Fruit fly (Drosophila melanogaster) whole organism, embryonic: ENCODE measurements around the gene Fign.

Source experiments
- CG11247 ChIP-seq: fragments of 200-800 bp; sonication (Bioruptor generic); IDR thresholded peaks from 2 replicates; pipeline ENCODE4 v1.3.6; 2022; ENCODE audit warnings: missing biosample characterization, missing genetic modification characterization
- CG12071 ChIP-seq: fragments of 200-800 bp; sonication (Bioruptor generic); optimal IDR thresholded peaks from 3 replicates; lab custom pipeline; 2018; ENCODE audit warnings: missing biosample characterization, mild to moderate bottlenecking, missing genetic modification characterization
- CG12219 ChIP-seq: fragments of 200-800 bp; sonication (Bioruptor generic); optimal IDR thresholded peaks from 3 replicates; lab custom pipeline; 2018; ENCODE audit warnings: missing biosample characterization, mild to moderate bottlenecking, missing genetic modification characterization
- CG12391 ChIP-seq: fragments of 200-800 bp; sonication (Bioruptor generic); optimal IDR thresholded peaks from 3 replicates; lab custom pipeline; 2018; ENCODE audit warnings: missing biosample characterization, mild to moderate bottlenecking, missing genetic modification characterization, moderate library complexity
- CG1647 ChIP-seq: fragments of 200-800 bp; sonication (Bioruptor generic); optimal IDR thresholded peaks from 3 replicates; lab custom pipeline; 2016; ENCODE audit warnings: missing biosample characterization, missing genetic modification characterization
- CG16863 ChIP-seq: fragments of 200-800 bp; sonication (Bioruptor generic); optimal IDR thresholded peaks from 3 replicates; lab custom pipeline; 2016; ENCODE audit warnings: missing biosample characterization, missing genetic modification characterization
- CG17612 ChIP-seq: fragments of 200-800 bp; sonication (Bioruptor generic); IDR thresholded peaks from 2 replicates; pipeline ENCODE4 v1.3.6; 2022; ENCODE audit warnings: missing biosample characterization, missing genetic modification characterization
- CG2712 ChIP-seq: fragments of 200-800 bp; optimal IDR thresholded peaks from 3 replicates; lab custom pipeline; 2019; ENCODE audit warnings: missing biosample characterization, mild to moderate bottlenecking, missing genetic modification characterization, moderate library complexity
- CG2875 ChIP-seq: fragments of 200-800 bp; sonication (Bioruptor generic); optimal IDR thresholded peaks from 2 replicates; lab custom pipeline; 2017; ENCODE audit warnings: missing biosample characterization, mild to moderate bottlenecking, missing genetic modification characterization, missing genetic modification reagents
- CG33557 ChIP-seq: fragments of 200-800 bp; sonication (Bioruptor generic); optimal IDR thresholded peaks from 2 replicates; lab custom pipeline; 2019; ENCODE audit warnings: missing biosample characterization, mild to moderate bottlenecking, missing genetic modification characterization, moderate library complexity
- CG3726 ChIP-seq: fragments of 200-800 bp; sonication (Bioruptor generic); IDR thresholded peaks from 3 replicates; pipeline ENCODE4, ENCODE4 v1.3.6; 2022; ENCODE audit warnings: missing biosample characterization, missing genetic modification characterization
- CG5180 ChIP-seq: fragments of 200-800 bp; sonication (Bioruptor generic); optimal IDR thresholded peaks from 3 replicates; lab custom pipeline; 2017; ENCODE audit warnings: missing biosample characterization, missing genetic modification characterization, mild to moderate bottlenecking, moderate library complexity, missing genetic modification reagents
- CG7556 ChIP-seq: fragments of 200-800 bp; sonication (Bioruptor generic); optimal IDR thresholded peaks from 2 replicates; lab custom pipeline; 2017; ENCODE audit warnings: missing biosample characterization, mild to moderate bottlenecking, missing genetic modification characterization
- CG7745 ChIP-seq: fragments of 200-800 bp; sonication (Bioruptor generic); optimal IDR thresholded peaks from 2 replicates; lab custom pipeline; 2018; ENCODE audit warnings: missing biosample characterization, mild to moderate bottlenecking, missing genetic modification characterization, moderate library complexity
- CG8281 ChIP-seq: fragments of 200-800 bp; sonication (Bioruptor generic); optimal IDR thresholded peaks from 2 replicates; lab custom pipeline; 2018; ENCODE audit warnings: missing biosample characterization, mild to moderate bottlenecking, missing genetic modification characterization, moderate library complexity
- CG8290 ChIP-seq, 3 experiments: fragments of 200-800 bp; sonication (Bioruptor generic); optimal IDR thresholded peaks; 2 replicates each; lab custom pipeline; 2016 to 2019; ENCODE audit warnings: missing biosample characterization in 3 of 3, missing genetic modification characterization in 3 of 3, mild to moderate bottlenecking in 2 of 3, moderate library complexity in 1 of 3
- CG9817 ChIP-seq: fragments of 200-800 bp; sonication (Bioruptor generic); optimal IDR thresholded peaks from 2 replicates; lab custom pipeline; 2018; ENCODE audit warnings: missing biosample characterization, mild to moderate bottlenecking, missing genetic modification characterization, moderate library complexity
- Dip3 ChIP-seq: fragments of 200-800 bp; sonication (Bioruptor generic); optimal IDR thresholded peaks from 3 replicates; lab custom pipeline; 2016; ENCODE audit warnings: missing biosample characterization, missing genetic modification characterization
- Dp ChIP-seq: fragments of 200-800 bp; sonication (Bioruptor generic); optimal IDR thresholded peaks from 2 replicates; lab custom pipeline; 2018; ENCODE audit warnings: missing biosample characterization, mild to moderate bottlenecking, missing genetic modification characterization, moderate library complexity
- HmgD ChIP-seq: fragments of 200-800 bp; sonication (Bioruptor generic); optimal IDR thresholded peaks from 3 replicates; lab custom pipeline; 2016; ENCODE audit warnings: missing biosample characterization, missing genetic modification characterization
- Max ChIP-seq: fragments of 200-800 bp; sonication (Bioruptor generic); optimal IDR thresholded peaks from 2 replicates; lab custom pipeline; 2016; ENCODE audit warnings: missing biosample characterization, mild to moderate bottlenecking, missing genetic modification characterization
- NC2β ChIP-seq: fragments of 200-800 bp; sonication (Bioruptor generic); optimal IDR thresholded peaks from 2 replicates; lab custom pipeline; 2016; ENCODE audit warnings: missing biosample characterization, missing genetic modification characterization
- Six4 ChIP-seq: fragments of 200-800 bp; sonication (Bioruptor generic); optimal IDR thresholded peaks from 2 replicates; lab custom pipeline; 2016; ENCODE audit warnings: missing biosample characterization, missing genetic modification characterization
- Taf1 ChIP-seq: fragments of 200-800 bp; sonication (Bioruptor generic); IDR thresholded peaks from 2 replicates; pipeline ENCODE4 v1.3.6; 2022; ENCODE audit warnings: missing biosample characterization, missing genetic modification characterization
- Trl ChIP-seq, 3 experiments: fragments of >200 bp in 2 of 3; fragments of 200-800 bp in 1 of 3; sonication (Bioruptor generic) in 1 of 3; optimal IDR thresholded peaks; 2 replicates in 1 of 3; 3 replicates in 2 of 3; lab custom pipeline; 2016 to 2017; ENCODE audit warnings: missing biosample characterization in 1 of 3, missing genetic modification characterization in 1 of 3
- Usf ChIP-seq: fragments of 200-800 bp; sonication (Bioruptor generic); optimal IDR thresholded peaks from 2 replicates; lab custom pipeline; 2017; ENCODE audit warnings: missing genotype, missing biosample characterization, missing genetic modification characterization
- Xbp1 ChIP-seq: fragments of 200-800 bp; sonication (Bioruptor generic); optimal IDR thresholded peaks from 3 replicates; lab custom pipeline; 2016; ENCODE audit warnings: missing biosample characterization, mild to moderate bottlenecking, missing genetic modification characterization
- az2 ChIP-seq: fragments of 200-800 bp; sonication (Bioruptor generic); optimal IDR thresholded peaks from 3 replicates; lab custom pipeline; 2016; ENCODE audit warnings: missing biosample characterization, missing genetic modification characterization
- cg ChIP-seq: fragments of 200-800 bp; sonication (Bioruptor generic); optimal IDR thresholded peaks from 3 replicates; lab custom pipeline; 2019; ENCODE audit warnings: missing biosample characterization, mild to moderate bottlenecking, missing genetic modification characterization, moderate library complexity
- corto ChIP-seq: fragments of 200-800 bp; sonication (Bioruptor generic); optimal IDR thresholded peaks from 2 replicates; lab custom pipeline; 2016; ENCODE audit warnings: missing biosample characterization, mild to moderate bottlenecking, missing genetic modification characterization, moderate library complexity
- cwo ChIP-seq: fragments of 200-800 bp; sonication (Bioruptor generic); optimal IDR thresholded peaks from 3 replicates; lab custom pipeline; 2017; ENCODE audit warnings: missing biosample characterization, missing genetic modification characterization, mild to moderate bottlenecking, moderate library complexity, missing genetic modification reagents
- eve ChIP-seq, 2 experiments: fragments of >200 bp; optimal IDR thresholded peaks; 2 replicates each; lab custom pipeline; 2017; ENCODE audit warnings: missing biosample characterization in 2 of 2, missing genetic modification characterization in 2 of 2
- gce ChIP-seq: fragments of 200-800 bp; sonication (Bioruptor generic); IDR thresholded peaks from 3 replicates; pipeline ENCODE4 v1.3.6; 2022; ENCODE audit warnings: missing biosample characterization, missing genetic modification characterization
- gcm ChIP-seq: fragments of 200-800 bp; sonication (Bioruptor generic); optimal IDR thresholded peaks from 2 replicates; lab custom pipeline; 2019; ENCODE audit warnings: missing biosample characterization, mild to moderate bottlenecking, missing genetic modification characterization, moderate library complexity
- grn ChIP-seq: fragments of 200-800 bp; sonication (Bioruptor generic); optimal IDR thresholded peaks from 3 replicates; lab custom pipeline; 2017; ENCODE audit warnings: missing biosample characterization, missing genetic modification characterization
- lola ChIP-seq, 3 experiments: fragments of >200 bp in 2 of 3; fragments of 200-800 bp in 1 of 3; sonication (Bioruptor generic) in 1 of 3; optimal IDR thresholded peaks; 2 replicates each; lab custom pipeline; 2017 to 2019; ENCODE audit warnings: missing biosample characterization in 3 of 3, missing genetic modification characterization in 3 of 3, mild to moderate bottlenecking in 1 of 3, moderate library complexity in 1 of 3
- luna ChIP-seq: fragments of 200-800 bp; sonication (Bioruptor generic); optimal IDR thresholded peaks from 2 replicates; lab custom pipeline; 2016; ENCODE audit warnings: missing biosample characterization, missing genetic modification characterization
- mld ChIP-seq: fragments of 200-800 bp; sonication (Bioruptor generic); IDR thresholded peaks from 3 replicates; pipeline ENCODE4 v1.3.6; 2022; ENCODE audit warnings: missing biosample characterization, missing genetic modification characterization; ENCODE audit not compliant: partially characterized antibody
- nerfin-2 ChIP-seq: fragments of 200-800 bp; sonication (Bioruptor generic); IDR thresholded peaks from 2 replicates; pipeline ENCODE4 v1.3.6; 2022; ENCODE audit warnings: missing biosample characterization, missing genetic modification characterization; ENCODE audit not compliant: partially characterized antibody
- p53 ChIP-seq: fragments of 200-800 bp; sonication (Bioruptor generic); optimal IDR thresholded peaks from 2 replicates; lab custom pipeline; 2016; ENCODE audit warnings: missing biosample characterization, missing genetic modification characterization
- psq ChIP-seq: fragments of 200-800 bp; sonication (Bioruptor generic); optimal IDR thresholded peaks from 2 replicates; lab custom pipeline; 2017; ENCODE audit warnings: missing biosample characterization, missing genetic modification characterization
- sc ChIP-seq, 3 experiments: fragments of >200 bp in 2 of 3; fragments of 200-800 bp in 1 of 3; sonication (Bioruptor generic) in 1 of 3; optimal IDR thresholded peaks; 2 replicates in 2 of 3; 3 replicates in 1 of 3; lab custom pipeline; 2017; ENCODE audit warnings: mild to moderate bottlenecking in 1 of 3, missing biosample characterization in 1 of 3, missing genetic modification characterization in 1 of 3, missing genetic modification reagents in 1 of 3
- tio ChIP-seq: fragments of 200-800 bp; sonication (Bioruptor generic); optimal IDR thresholded peaks from 2 replicates; lab custom pipeline; 2017; ENCODE audit warnings: missing biosample characterization, missing genetic modification characterization, inconsistent platforms
- tup ChIP-seq: fragments of 200-800 bp; sonication (Bioruptor generic); optimal IDR thresholded peaks from 2 replicates; lab custom pipeline; 2016; ENCODE audit warnings: missing biosample characterization, mild to moderate bottlenecking, missing genetic modification characterization, moderate library complexity
- unc-4 ChIP-seq: fragments of 200-800 bp; sonication (Bioruptor generic); IDR thresholded peaks from 2 replicates; pipeline ENCODE4 v1.3.6; 2022; ENCODE audit warnings: missing biosample characterization, missing genetic modification characterization; ENCODE audit not compliant: partially characterized antibody
- unpg ChIP-seq: fragments of 200-800 bp; sonication (Bioruptor generic); optimal IDR thresholded peaks from 3 replicates; lab custom pipeline; 2018; ENCODE audit warnings: missing biosample characterization, mild to moderate bottlenecking, missing genetic modification characterization, moderate library complexity

Gene Fign

DNA sequence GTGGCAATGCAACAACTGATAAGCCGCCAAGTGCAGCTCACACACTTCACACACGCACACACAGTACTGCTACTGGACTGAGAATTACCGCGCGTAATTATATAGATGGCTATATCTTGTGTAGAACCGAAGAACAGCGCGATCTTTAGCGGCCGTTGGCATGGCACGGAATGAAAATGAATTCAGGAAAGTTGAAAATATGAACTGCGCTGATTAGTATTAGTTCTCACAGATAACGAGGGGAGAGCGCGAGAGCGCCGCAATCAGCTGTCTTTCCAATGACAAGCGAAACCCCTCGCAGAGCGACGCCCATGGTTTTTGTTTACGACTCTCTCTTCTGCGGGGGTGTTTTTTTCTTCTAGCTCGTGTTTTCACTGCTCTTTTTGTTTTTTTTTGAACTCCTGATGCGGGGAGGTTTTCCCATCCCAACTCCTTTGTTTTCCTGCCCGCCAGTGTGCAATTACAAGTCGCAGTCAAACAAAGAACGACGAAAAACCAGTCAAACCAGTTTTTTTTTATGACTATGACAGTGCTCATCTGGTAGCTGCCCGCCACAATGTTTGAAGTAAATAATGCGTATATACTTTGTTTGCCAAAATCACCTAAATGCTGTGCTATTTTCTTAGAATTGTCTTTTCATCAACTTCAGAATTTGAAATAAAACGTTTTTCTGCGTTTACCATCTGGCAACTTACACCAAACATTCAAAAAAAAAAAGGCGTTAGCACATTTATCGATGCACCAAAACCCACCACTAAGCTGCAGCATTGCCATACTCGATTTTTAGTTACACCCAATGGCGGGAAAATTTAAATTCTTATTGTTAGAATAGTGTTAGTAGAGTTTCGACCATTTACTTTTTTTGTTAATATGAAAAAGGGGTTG lies 16.5 kb downstream of the Fign start, which contains the start of gene CG9663 (continued):
- TF ChIP-seq CG5180 (GFP tag; lab: Kevin White, UChicago) (no peak), CG9817 (tag; lab: Kevin White, UChicago) (no peak), cwo (peak; percentile 42), unc-4 (GFP tag; lab: Robert Waterston, UW) (no peak), gcm (GFP tag; lab: Kevin White, UChicago) (peak; percentile 53), cg (peak; percentile 67), luna (GFP tag; lab: Kevin White, UChicago) (no peak), Six4 (no peak), tio (GFP tag; lab: Kevin White, UChicago) (no peak), CG12071 (GFP tag; lab: Kevin White, UChicago) (peak; percentile 39), CG11247 (0 out of 2 replicates have a peak, but pooled peaks have one; percentile 10), CG3726 (GFP tag; lab: Robert Waterston, UW) (no peak), CG12391 (peak; percentile 27), CG8281 (tag; lab: Kevin White, UChicago) (no peak), CG1647 (no peak), CG2712 (peak; percentile 33), CG8290 (GFP tag; optimal IDR thresholded peaks at IDR 0.05; lab: Kevin White, UChicago) (no peak), CG8290 (tag; optimal IDR thresholded peaks at IDR 0.05; lab: Kevin White, UChicago) (peak in 1 of 2 experiments; percentile 61), NC2β (peak; percentile 12), corto (GFP tag; lab: Kevin White, UChicago) (peak; percentile 42), p53 (no peak), grn (GFP tag; lab: Kevin White, UChicago) (peak; percentile 87), CG12219 (GFP tag; lab: Kevin White, UChicago) (peak; percentile 14), Usf (GFP tag; lab: Kevin White, UChicago) (no peak), eve (GFP tag; optimal IDR thresholded peaks at IDR 0.05; lab: Kevin White, UChicago) (peak in 1 of 2 experiments; percentile 27), CG16863 (no peak), Dp (peak; percentile 95), Taf1 (GFP tag; lab: Robert Waterston, UW) (0 out of 2 replicates have a peak, but pooled peaks have one; percentile 30), Max (GFP tag; lab: Kevin White, UChicago) (peak; percentile 11), mld (GFP tag; lab: Robert Waterston, UW) (no peak), sc (optimal IDR thresholded peaks at IDR 0.05; lab: Kevin White, UChicago) (no peak), sc (GFP tag; optimal IDR thresholded peaks at IDR 0.05; lab: Kevin White, UChicago) (no peak), az2 (GFP tag; lab: Kevin White, UChicago) (no peak), Trl (optimal IDR thresholded peaks at IDR 0.05; lab: Kevin White, UChicago) (peak; percentile 88 to 89), Trl (GFP tag; optimal IDR thresholded peaks at IDR 0.05; lab: Kevin White, UChicago) (peak; percentile 71), Dip3 (GFP tag; lab: Kevin White, UChicago) (no peak), tup (GFP tag; lab: Kevin White, UChicago) (no peak), psq (GFP tag; lab: Kevin White, UChicago) (no peak), nerfin-2 (no peak), unpg (GFP tag; lab: Kevin White, UChicago) (peak; percentile 36), gce (GFP tag; lab: Robert Waterston, UW) (no peak), CG17612 (no peak), HmgD (GFP tag; lab: Kevin White, UChicago) (peak; percentile 66), CG7745 (tag; lab: Kevin White, UChicago) (peak; percentile 11), CG33557 (GFP tag; lab: Kevin White, UChicago) (no peak), CG7556 (GFP tag; lab: Kevin White, UChicago) (no peak), CG2875 (GFP tag; lab: Kevin White, UChicago) (no peak), lola (GFP tag; optimal IDR thresholded peaks at IDR 0.05; lab: Kevin White, UChicago) (no peak), Xbp1 (GFP tag; lab: Kevin White, UChicago) (no peak)
